Fruit fly (Drosophila melanogaster) whole organism, embryonic: ENCODE results near the gene CG14014.

ENCODE experiments used
- Aef1 ChIP-seq: fragments of 200-800 bp; sonication (Bioruptor generic); IDR thresholded peaks from 3 replicates; pipeline ENCODE4 v1.3.6; 2022; ENCODE audit warnings: missing biosample characterization, missing genetic modification characterization
- BEAF-32 ChIP-seq: fragments of 200-800 bp; sonication (Bioruptor generic); optimal IDR thresholded peaks from 3 replicates; lab custom pipeline; 2017; ENCODE audit warnings: missing biosample characterization, missing genetic modification characterization, mild to moderate bottlenecking, moderate library complexity, missing genetic modification reagents
- Bgb ChIP-seq: fragments of 200-800 bp; sonication (Bioruptor generic); IDR thresholded peaks from 2 replicates; pipeline ENCODE4 v1.3.6; 2022; ENCODE audit warnings: missing biosample characterization, missing genetic modification characterization; ENCODE audit not compliant: partially characterized antibody
- Blimp-1 ChIP-seq: fragments of 200-800 bp; sonication (Bioruptor generic); optimal IDR thresholded peaks from 3 replicates; lab custom pipeline; 2018; ENCODE audit warnings: missing biosample characterization, missing genetic modification characterization, mild to moderate bottlenecking, moderate library complexity, missing genetic modification reagents
- CG11504 ChIP-seq: fragments of 200-800 bp; sonication (Bioruptor generic); optimal IDR thresholded peaks from 3 replicates; lab custom pipeline; 2019; ENCODE audit warnings: missing biosample characterization, mild to moderate bottlenecking, missing genetic modification characterization, moderate library complexity
- CG11696 ChIP-seq: fragments of 200-800 bp; sonication (Bioruptor generic); IDR thresholded peaks from 2 replicates; pipeline ENCODE4 v1.3.6; 2022; ENCODE audit warnings: missing biosample characterization, missing genetic modification characterization
- CG11723 ChIP-seq: fragments of 200-800 bp; sonication (Bioruptor generic); optimal IDR thresholded peaks from 2 replicates; lab custom pipeline; 2017; ENCODE audit warnings: missing biosample characterization, mild to moderate bottlenecking, missing genetic modification characterization
- CG13296 ChIP-seq: fragments of 200-800 bp; sonication (Bioruptor generic); optimal IDR thresholded peaks from 3 replicates; lab custom pipeline; 2018; ENCODE audit warnings: missing biosample characterization, mild to moderate bottlenecking, missing genetic modification characterization
- CG14710 ChIP-seq: fragments of 200-800 bp; sonication (Bioruptor generic); optimal IDR thresholded peaks from 3 replicates; lab custom pipeline; 2019; ENCODE audit warnings: missing biosample characterization, mild to moderate bottlenecking, missing genetic modification characterization, moderate library complexity
- CG14860 ChIP-seq: fragments of 200-800 bp; sonication (Bioruptor generic); IDR thresholded peaks from 3 replicates; pipeline ENCODE4 v1.3.6; 2022; ENCODE audit warnings: missing biosample characterization, missing genetic modification characterization; ENCODE audit not compliant: partially characterized antibody
- CG17186 ChIP-seq: fragments of 200-800 bp; sonication (Bioruptor generic); optimal IDR thresholded peaks from 3 replicates; lab custom pipeline; 2017; ENCODE audit warnings: missing biosample characterization, missing genetic modification reagents, missing genetic modification characterization
- CG17385 ChIP-seq: fragments of 200-800 bp; sonication (Bioruptor generic); optimal IDR thresholded peaks from 3 replicates; lab custom pipeline; 2018; ENCODE audit warnings: missing biosample characterization, mild to moderate bottlenecking, missing genetic modification characterization
- CG17829 ChIP-seq: fragments of 200-800 bp; optimal IDR thresholded peaks from 2 replicates; lab custom pipeline; 2019; ENCODE audit warnings: missing biosample characterization, mild to moderate bottlenecking, missing genetic modification characterization, moderate library complexity
- CG2129 ChIP-seq: fragments of 200-800 bp; sonication (Bioruptor generic); IDR thresholded peaks from 2 replicates; pipeline ENCODE4 v1.3.6; 2022; ENCODE audit warnings: missing biosample characterization, missing genetic modification characterization; ENCODE audit not compliant: partially characterized antibody
- CG2712 ChIP-seq: fragments of 200-800 bp; optimal IDR thresholded peaks from 3 replicates; lab custom pipeline; 2019; ENCODE audit warnings: missing biosample characterization, mild to moderate bottlenecking, missing genetic modification characterization, moderate library complexity
- CG33213 ChIP-seq: fragments of 200-800 bp; sonication (Bioruptor generic); optimal IDR thresholded peaks from 3 replicates; lab custom pipeline; 2016; ENCODE audit warnings: missing biosample characterization, missing genetic modification characterization
- CG34224 ChIP-seq: fragments of 200-800 bp; sonication (Bioruptor generic); IDR thresholded peaks from 3 replicates; pipeline ENCODE4 v1.3.6; 2022; ENCODE audit warnings: missing biosample characterization, missing genetic modification characterization; ENCODE audit not compliant: partially characterized antibody
- CG4730 ChIP-seq: fragments of 200-800 bp; sonication (Bioruptor generic); IDR thresholded peaks from 2 replicates; pipeline ENCODE4 v1.3.6; 2022; ENCODE audit warnings: missing biosample characterization, missing genetic modification characterization
- CG4820 ChIP-seq: fragments of 200-800 bp; sonication (Bioruptor generic); optimal IDR thresholded peaks from 3 replicates; lab custom pipeline; 2016; ENCODE audit warnings: missing biosample characterization, missing genetic modification characterization
- CG5245 ChIP-seq: fragments of 200-800 bp; sonication (Bioruptor generic); optimal IDR thresholded peaks from 3 replicates; lab custom pipeline; 2016; ENCODE audit warnings: missing biosample characterization, missing genetic modification characterization
- CG8924 ChIP-seq: fragments of 200-800 bp; optimal IDR thresholded peaks from 3 replicates; lab custom pipeline; 2019; ENCODE audit warnings: missing biosample characterization, mild to moderate bottlenecking, missing genetic modification characterization, moderate library complexity
- D19A ChIP-seq: fragments of 200-800 bp; optimal IDR thresholded peaks from 3 replicates; lab custom pipeline; 2019; ENCODE audit warnings: missing biosample characterization, mild to moderate bottlenecking, missing genetic modification characterization, moderate library complexity
- Dip3 ChIP-seq: fragments of 200-800 bp; sonication (Bioruptor generic); optimal IDR thresholded peaks from 3 replicates; lab custom pipeline; 2016; ENCODE audit warnings: missing biosample characterization, missing genetic modification characterization
- Fer3 ChIP-seq: fragments of 200-800 bp; sonication (Bioruptor generic); optimal IDR thresholded peaks from 2 replicates; lab custom pipeline; 2018; ENCODE audit warnings: missing biosample characterization, mild to moderate bottlenecking, missing genetic modification characterization, moderate library complexity
- Jarid2 ChIP-seq: fragments of 200-800 bp; sonication (Bioruptor generic); optimal IDR thresholded peaks from 3 replicates; lab custom pipeline; 2017; ENCODE audit warnings: mild to moderate bottlenecking, missing biosample characterization, missing genetic modification reagents, missing genetic modification characterization
- Lim3 ChIP-seq: fragments of 200-800 bp; sonication (Bioruptor generic); IDR thresholded peaks from 2 replicates; pipeline ENCODE4 v1.3.6; 2022; ENCODE audit warnings: missing biosample characterization, missing genetic modification characterization
- MTF-1 ChIP-seq: fragments of 200-800 bp; sonication (Bioruptor generic); optimal IDR thresholded peaks from 2 replicates; lab custom pipeline; 2018; ENCODE audit warnings: missing biosample characterization, mild to moderate bottlenecking, missing genetic modification characterization, borderline replicate concordance
- Nf-YA ChIP-seq: fragments of 200-800 bp; sonication (Bioruptor generic); IDR thresholded peaks from 2 replicates; pipeline ENCODE4 v1.3.6; 2022; ENCODE audit warnings: missing biosample characterization, missing genetic modification characterization
- Oli ChIP-seq: fragments of 200-800 bp; sonication (Bioruptor generic); optimal IDR thresholded peaks from 2 replicates; lab custom pipeline; 2018; ENCODE audit warnings: missing biosample characterization, mild to moderate bottlenecking, missing genetic modification characterization, moderate library complexity
- Opbp ChIP-seq: fragments of 200-800 bp; sonication (Bioruptor generic); IDR thresholded peaks from 3 replicates; pipeline ENCODE4 v1.3.6; 2022; ENCODE audit warnings: missing biosample characterization, missing genetic modification characterization; ENCODE audit not compliant: partially characterized antibody
- Rx ChIP-seq: fragments of 200-800 bp; sonication (Bioruptor generic); IDR thresholded peaks from 2 replicates; pipeline ENCODE4 v1.3.6; 2022; ENCODE audit warnings: missing biosample characterization, missing genetic modification characterization
- Six4 ChIP-seq: fragments of 200-800 bp; sonication (Bioruptor generic); optimal IDR thresholded peaks from 2 replicates; lab custom pipeline; 2016; ENCODE audit warnings: missing biosample characterization, missing genetic modification characterization
- Xrp1 ChIP-seq: fragments of 200-800 bp; sonication (Bioruptor generic); IDR thresholded peaks from 2 replicates; pipeline ENCODE4 v1.3.6; 2022; ENCODE audit warnings: missing biosample characterization, missing genetic modification characterization
- bab2 ChIP-seq: fragments of 200-800 bp; sonication (Bioruptor generic); optimal IDR thresholded peaks from 2 replicates; lab custom pipeline; 2016; ENCODE audit warnings: missing biosample characterization, missing genetic modification characterization
- bcd ChIP-seq: fragments of 200-800 bp; sonication (Bioruptor generic); optimal IDR thresholded peaks from 2 replicates; lab custom pipeline; 2017; ENCODE audit warnings: missing biosample characterization, mild to moderate bottlenecking, missing genetic modification characterization
- caup ChIP-seq: fragments of 200-800 bp; sonication (Bioruptor generic); optimal IDR thresholded peaks from 3 replicates; lab custom pipeline; 2017; ENCODE audit warnings: missing biosample characterization, mild to moderate bottlenecking, missing genetic modification characterization, moderate library complexity; ENCODE audit not compliant: severe bottlenecking
- cg ChIP-seq: fragments of 200-800 bp; sonication (Bioruptor generic); optimal IDR thresholded peaks from 3 replicates; lab custom pipeline; 2019; ENCODE audit warnings: missing biosample characterization, mild to moderate bottlenecking, missing genetic modification characterization, moderate library complexity
- crc ChIP-seq: fragments of 200-800 bp; sonication (Bioruptor generic); optimal IDR thresholded peaks from 2 replicates; lab custom pipeline; 2016; ENCODE audit warnings: missing biosample characterization, missing genetic modification characterization
- ham ChIP-seq: fragments of 200-800 bp; sonication (Bioruptor generic); IDR thresholded peaks from 2 replicates; pipeline ENCODE4 v1.3.6; 2022; ENCODE audit warnings: missing biosample characterization, missing genetic modification characterization
- kay ChIP-seq: fragments of 200-800 bp; sonication (Bioruptor generic); optimal IDR thresholded peaks from 2 replicates; lab custom pipeline; 2016; ENCODE audit warnings: missing biosample characterization, missing genetic modification characterization
- lab ChIP-seq: fragments of 200-800 bp; sonication (Bioruptor generic); optimal IDR thresholded peaks from 3 replicates; lab custom pipeline; 2017; ENCODE audit warnings: missing biosample characterization, missing genetic modification characterization, mild to moderate bottlenecking, moderate library complexity, missing genetic modification reagents
- maf-S ChIP-seq: fragments of 200-800 bp; sonication (Bioruptor generic); optimal IDR thresholded peaks from 2 replicates; lab custom pipeline; 2016; ENCODE audit warnings: missing biosample characterization, missing genetic modification characterization
- odd ChIP-seq: fragments of 200-800 bp; sonication (Bioruptor generic); optimal IDR thresholded peaks from 2 replicates; lab custom pipeline; 2017; ENCODE audit warnings: missing biosample characterization, mild to moderate bottlenecking, missing genetic modification characterization
- onecut ChIP-seq: fragments of 200-800 bp; sonication (Bioruptor generic); IDR thresholded peaks from 2 replicates; pipeline ENCODE4 v1.3.6; 2022; ENCODE audit warnings: missing biosample characterization, missing genetic modification characterization
- pho ChIP-seq: fragments of 200-800 bp; sonication (Bioruptor generic); optimal IDR thresholded peaks from 2 replicates; lab custom pipeline; 2016; ENCODE audit warnings: missing biosample characterization, missing genetic modification characterization
- prd ChIP-seq, 3 experiments: fragments of >200 bp in 2 of 3; fragments of 200-800 bp in 1 of 3; sonication (Bioruptor generic) in 1 of 3; optimal IDR thresholded peaks in 2 of 3; IDR thresholded peaks in 1 of 3; 2 replicates in 2 of 3; 3 replicates in 1 of 3; pipeline versions ENCODE4 v1.3.6 to Lab custom; 2017 to 2022; ENCODE audit warnings: missing biosample characterization in 1 of 3, missing genetic modification characterization in 1 of 3
- seq ChIP-seq: fragments of 200-800 bp; sonication (Bioruptor generic); IDR thresholded peaks from 2 replicates; pipeline ENCODE4 v1.3.6; 2022; ENCODE audit warnings: missing biosample characterization, missing genetic modification characterization
- slou ChIP-seq: fragments of 200-800 bp; sonication (Bioruptor generic); optimal IDR thresholded peaks from 3 replicates; lab custom pipeline; 2016; ENCODE audit warnings: missing biosample characterization, missing genetic modification characterization

Gene CG14014

dm6 chr2L:5542944-5543515 is 7.6 kb downstream of the CG14014 start (continued):
- TF ChIP-seq MTF-1 (GFP tag; lab: Kevin White, UChicago) (no peak), Six4 (GFP tag; lab: Kevin White, UChicago) (peak; percentile 10), CG11696 (GFP tag; lab: Robert Waterston, UW) (0 out of 2 replicates have a peak, but pooled peaks have one; percentile 23), Lim3 (GFP tag; lab: Robert Waterston, UW) (no peak), slou (GFP tag; lab: Kevin White, UChicago) (no peak), CG11723 (no peak), CG2129 (GFP tag; lab: Robert Waterston, UW) (no peak), Oli (tag; lab: Kevin White, UChicago) (peak; percentile 29), BEAF-32 (no peak), onecut (GFP tag; lab: Robert Waterston, UW) (peak; percentile 38), Xrp1 (GFP tag; lab: Robert Waterston, UW) (peak; percentile 61; the same call in 1 of the 2 replicates), CG8924 (tag; lab: Kevin White, UChicago) (peak; percentile 43), CG13296 (GFP tag; lab: Kevin White, UChicago) (peak; percentile 26), D19A (peak; percentile 63), Bgb (GFP tag; lab: Robert Waterston, UW) (peak; percentile 24), CG5245 (GFP tag; lab: Kevin White, UChicago) (no peak), Jarid2 (GFP tag; lab: Kevin White, UChicago) (no peak), lab (no peak), Aef1 (GFP tag; lab: Robert Waterston, UW) (no peak; the same call in 2 of the 3 replicates), seq (GFP tag; lab: Robert Waterston, UW) (0 out of 2 replicates have a peak, but pooled peaks have one; percentile 46), Dip3 (GFP tag; lab: Kevin White, UChicago) (peak; percentile 0), kay (peak; percentile 11), prd (optimal IDR thresholded peaks at IDR 0.05; lab: Kevin White, UChicago) (no peak), prd (GFP tag; IDR thresholded peaks at IDR 0.05; lab: Robert Waterston, UW) (peak; percentile 57), CG4730 (GFP tag; lab: Robert Waterston, UW) (no peak), caup (peak; percentile 66), cg (peak; percentile 88), CG17385 (GFP tag; lab: Kevin White, UChicago) (peak; percentile 54), crc (no peak), CG34224 (GFP tag; lab: Robert Waterston, UW) (no peak), Rx (GFP tag; lab: Robert Waterston, UW) (no peak), bab2 (peak; percentile 61), odd (GFP tag; lab: Kevin White, UChicago) (peak; percentile 53), CG17186 (GFP tag; lab: Kevin White, UChicago) (no peak), CG11504 (tag; lab: Kevin White, UChicago) (no peak), CG14710 (tag; lab: Kevin White, UChicago) (peak; percentile 4), CG4820 (GFP tag; lab: Kevin White, UChicago) (no peak), Nf-YA (GFP tag; lab: Robert Waterston, UW) (no peak), maf-S (GFP tag; lab: Kevin White, UChicago) (peak; percentile 7), CG17829 (tag; lab: Kevin White, UChicago) (peak; percentile 8), CG14860 (GFP tag; lab: Robert Waterston, UW) (no peak), Blimp-1 (GFP tag; lab: Kevin White, UChicago) (peak; percentile 75), bcd (GFP tag; lab: Kevin White, UChicago) (peak; percentile 53), Fer3 (peak; percentile 37), ham (GFP tag; lab: Robert Waterston, UW) (no peak), Opbp (GFP tag; lab: Robert Waterston, UW) (0 out of 3 replicates have a peak, but pooled peaks have one; percentile 6), CG33213 (GFP tag; lab: Kevin White, UChicago) (no peak), pho (GFP tag; lab: Kevin White, UChicago) (peak; percentile 38), CG2712 (peak; percentile 47)
